Worm (Caenorhabditis elegans): ENCODE data around the gene atln-1.

Gene atln-1

ce11 chrIV:2785057-2785456 is 3.4 kb upstream of the atln-1 start (continued):
- no peak for TF ChIP-seq fkh-8 (tag; optimal IDR thresholded peaks at IDR 0.05)
- TF ChIP-seq tbx-2 (tag; optimal IDR thresholded peaks at IDR 0.05) = peak; percentile 46
- peak; percentile 38 for TF ChIP-seq blmp-1 (tag; optimal IDR thresholded peaks at IDR 0.05)
- TF ChIP-seq dpl-1 (GFP tag; optimal IDR thresholded peaks at IDR 0.05) = peak; percentile 37 to 45 (median 43)
- no peak for TF ChIP-seq fkh-10 (GFP tag; optimal IDR thresholded peaks at IDR 0.05)
- no peak for TF ChIP-seq ztf-4 (tag; optimal IDR thresholded peaks at IDR 0.05)
- TF ChIP-seq dsc-1 (tag; optimal IDR thresholded peaks at IDR 0.05) = peak; percentile 15
- TF ChIP-seq nhr-84 (tag; optimal IDR thresholded peaks at IDR 0.05) = no peak
- TF ChIP-seq efl-3 (GFP tag; optimal IDR thresholded peaks at IDR 0.05) = no peak
- TF ChIP-seq hlh-17 (GFP tag; optimal IDR thresholded peaks at IDR 0.05; ENCODE audit: borderline replicate concordance) = no peak
- TF ChIP-seq zip-4 (GFP tag; optimal IDR thresholded peaks at IDR 0.05) = no peak
- no peak for TF ChIP-seq hlh-4 (tag; optimal IDR thresholded peaks at IDR 0.05)
- TF ChIP-seq lin-14 (GFP tag; optimal IDR thresholded peaks at IDR 0.05) = no peak
- no peak for TF ChIP-seq tlp-1 (tag; optimal IDR thresholded peaks at IDR 0.05)
- peak; percentile 68 for TF ChIP-seq snu-23 (GFP tag; optimal IDR thresholded peaks at IDR 0.05)
- no peak for TF ChIP-seq pqm-1 (tag; optimal IDR thresholded peaks at IDR 0.05)
- TF ChIP-seq unc-98 (GFP tag; IDR thresholded peaks at IDR 0.05) = no peak
- no peak for TF ChIP-seq nhr-11 (tag; optimal IDR thresholded peaks at IDR 0.05)
- TF ChIP-seq alr-1 (tag; optimal IDR thresholded peaks at IDR 0.05; ENCODE audit: borderline replicate concordance) = no peak
- no peak for TF ChIP-seq elt-2 (tag; optimal IDR thresholded peaks at IDR 0.05)
- TF ChIP-seq lin-39 (tag; optimal IDR thresholded peaks at IDR 0.05) = no peak
- no peak for TF ChIP-seq ces-1 (GFP tag; optimal IDR thresholded peaks at IDR 0.05)
- TF ChIP-seq lsy-2 (tag; optimal IDR thresholded peaks at IDR 0.05) = peak; percentile 46 to 57
- TF ChIP-seq C16A3.4 (tag; optimal IDR thresholded peaks at IDR 0.05) = no peak
- TF ChIP-seq fos-1 (tag; optimal IDR thresholded peaks at IDR 0.05) = no peak
- no peak for TF ChIP-seq C34B4.2 (tag; optimal IDR thresholded peaks at IDR 0.05)
- no peak for TF ChIP-seq lin-13 (GFP tag; optimal IDR thresholded peaks at IDR 0.05)
- TF ChIP-seq egl-27 (tag; optimal IDR thresholded peaks at IDR 0.05) = no peak
- TF ChIP-seq nhr-20 (tag; optimal IDR thresholded peaks at IDR 0.05) = peak; percentile 46
- TF ChIP-seq Y116A8C.19 (tag; optimal IDR thresholded peaks at IDR 0.05; ENCODE audit: borderline replicate concordance) = no peak
- TF ChIP-seq grh-1 (GFP tag; IDR thresholded peaks at IDR 0.05) = 0 out of 2 replicates have a peak, but pooled peaks have one; percentile 13
- TF ChIP-seq nhr-47 (tag; optimal IDR thresholded peaks at IDR 0.05) = peak; percentile 54
- no peak for TF ChIP-seq irx-1 (tag; optimal IDR thresholded peaks at IDR 0.05)
- no peak for TF ChIP-seq unc-30 (tag; optimal IDR thresholded peaks at IDR 0.05)
- TF ChIP-seq lir-3 (tag; optimal IDR thresholded peaks at IDR 0.05; ENCODE audit: poor library complexity) = no peak
- no peak for TF ChIP-seq unc-62 (GFP tag; optimal IDR thresholded peaks at IDR 0.05)

ce11 chrIV:2793956-2794355 is 5.5 kb downstream of the atln-1 start:
- TF ChIP-seq efl-1 (optimal IDR thresholded peaks at IDR 0.05) = no peak
- peak in 1 of 2 experiments; percentile 25 for TF ChIP-seq efl-1 (GFP tag; optimal IDR thresholded peaks at IDR 0.05 in 1 of 2)
- no peak for TF ChIP-seq hlh-17 (GFP tag; optimal IDR thresholded peaks at IDR 0.05; ENCODE audit: borderline replicate concordance)
- TF ChIP-seq nhr-77 (tag; optimal IDR thresholded peaks at IDR 0.05) = no peak

ce11 chrIV:2798339-2798738 is 9.8 kb downstream of the atln-1 start, which contains the start of gene Y54G2A.52:
Gene Y54G2A.52, minus strand, starts transcription at chrIV:2798686.
- no peak for TF ChIP-seq unc-86 (tag; optimal IDR thresholded peaks at IDR 0.05)
- TF ChIP-seq elt-2 (tag; optimal IDR thresholded peaks at IDR 0.05) = peak; percentile 63
- no peak for TF ChIP-seq aha-1 (tag; optimal IDR thresholded peaks at IDR 0.05)
- no peak for TF ChIP-seq fkh-10 (GFP tag; optimal IDR thresholded peaks at IDR 0.05)
- peak in 1 of 2 experiments; percentile 38 for TF ChIP-seq lin-35 (GFP tag; optimal IDR thresholded peaks at IDR 0.05)
- no peak for TF ChIP-seq F16B12.6 (tag; optimal IDR thresholded peaks at IDR 0.05)

Data from whole organism, L1 larva.